Fruit fly (Drosophila melanogaster) whole organism, embryonic: ENCODE data around the gene CG4364.
A peak's percentile ranks its signal among the peaks of the same experiment; 100 is the strongest.

ENCODE experiments used
- CG13296 ChIP-seq: fragments of 200-800 bp; sonication (Bioruptor generic); optimal IDR thresholded peaks from 3 replicates; lab custom pipeline; 2018; ENCODE audit warnings: missing biosample characterization, mild to moderate bottlenecking, missing genetic modification characterization
- CG16779 ChIP-seq: fragments of 200-800 bp; sonication (Bioruptor generic); IDR thresholded peaks from 2 replicates; pipeline ENCODE4 v1.3.6; 2022; ENCODE audit warnings: missing biosample characterization, missing genetic modification characterization
- CG2116 ChIP-seq: fragments of 200-800 bp; sonication (Bioruptor generic); optimal IDR thresholded peaks from 3 replicates; lab custom pipeline; 2018; ENCODE audit warnings: missing biosample characterization, mild to moderate bottlenecking, missing genetic modification characterization
- CG2120 ChIP-seq: fragments of 200-800 bp; sonication (Bioruptor generic); optimal IDR thresholded peaks from 3 replicates; lab custom pipeline; 2016; ENCODE audit warnings: missing biosample characterization, missing genetic modification characterization
- CG2678 ChIP-seq: fragments of 200-800 bp; sonication (Bioruptor generic); optimal IDR thresholded peaks from 3 replicates; lab custom pipeline; 2019; ENCODE audit warnings: missing biosample characterization, mild to moderate bottlenecking, missing genetic modification characterization, moderate library complexity
- CG32532 ChIP-seq: fragments of 200-800 bp; sonication (Bioruptor generic); IDR thresholded peaks from 2 replicates; pipeline ENCODE4 v1.3.6; 2022; ENCODE audit warnings: missing biosample characterization, missing genetic modification characterization
- CG32767 ChIP-seq: fragments of 200-800 bp; sonication (Bioruptor generic); IDR thresholded peaks from 2 replicates; pipeline ENCODE4 v1.3.6; 2022; ENCODE audit warnings: missing biosample characterization, missing genetic modification characterization
- CG34376 ChIP-seq: fragments of 200-800 bp; sonication (Bioruptor generic); optimal IDR thresholded peaks from 2 replicates; lab custom pipeline; 2018; ENCODE audit warnings: missing biosample characterization, mild to moderate bottlenecking, missing genetic modification characterization
- CG4360 ChIP-seq: fragments of 200-800 bp; sonication (Bioruptor generic); IDR thresholded peaks from 2 replicates; pipeline ENCODE4 v1.3.6; 2022; ENCODE audit warnings: missing biosample characterization, missing genetic modification characterization
- CG4730 ChIP-seq: fragments of 200-800 bp; sonication (Bioruptor generic); IDR thresholded peaks from 2 replicates; pipeline ENCODE4 v1.3.6; 2022; ENCODE audit warnings: missing biosample characterization, missing genetic modification characterization
- CG8089 ChIP-seq: fragments of 200-800 bp; sonication (Bioruptor generic); optimal IDR thresholded peaks from 3 replicates; lab custom pipeline; 2016; ENCODE audit warnings: missing biosample characterization, missing genetic modification characterization
- CG9797 ChIP-seq: fragments of 200-800 bp; sonication (Bioruptor generic); optimal IDR thresholded peaks from 3 replicates; lab custom pipeline; 2018; ENCODE audit warnings: missing biosample characterization, mild to moderate bottlenecking, missing genetic modification characterization
- Dref ChIP-seq: fragments of 200-800 bp; sonication (Bioruptor generic); IDR thresholded peaks from 2 replicates; pipeline ENCODE4 v1.3.6; 2022; ENCODE audit warnings: missing biosample characterization, missing genetic modification characterization
- E2f2 ChIP-seq: fragments of 200-800 bp; sonication (Bioruptor generic); IDR thresholded peaks from 2 replicates; pipeline ENCODE4 v1.3.6; 2022; ENCODE audit warnings: missing biosample characterization, missing genetic modification characterization
- HLH54F ChIP-seq: fragments of 200-800 bp; sonication (Bioruptor generic); optimal IDR thresholded peaks from 3 replicates; lab custom pipeline; 2016; ENCODE audit warnings: missing biosample characterization, missing genetic modification characterization
- Hey ChIP-seq: fragments of 200-800 bp; sonication (Bioruptor generic); optimal IDR thresholded peaks from 3 replicates; lab custom pipeline; 2018; ENCODE audit warnings: missing biosample characterization, mild to moderate bottlenecking, missing genetic modification characterization
- Med ChIP-seq: fragments of 200-800 bp; sonication (Bioruptor generic); peaks from one replicate; lab custom pipeline; 2016; ENCODE audit warnings: missing biosample characterization, missing genetic modification characterization, mild to moderate bottlenecking, inconsistent platforms, moderate library complexity
- Pdp1 ChIP-seq, 2 experiments: fragments of 200-800 bp; sonication (Bioruptor generic); optimal IDR thresholded peaks; 3 replicates each; lab custom pipeline; 2016; ENCODE audit warnings: missing biosample characterization in 2 of 2, missing genetic modification characterization in 2 of 2, mild to moderate bottlenecking in 1 of 2, moderate library complexity in 1 of 2
- Rfx ChIP-seq: fragments of 200-800 bp; sonication (Bioruptor generic); IDR thresholded peaks from 2 replicates; pipeline ENCODE4 v1.3.6; 2022; ENCODE audit warnings: missing biosample characterization, missing genetic modification characterization
- Sin3A ChIP-seq: fragments of >200 bp; optimal IDR thresholded peaks from 2 replicates; lab custom pipeline; 2018
- Sox102F ChIP-seq: fragments of 200-800 bp; sonication (Bioruptor generic); optimal IDR thresholded peaks from 2 replicates; lab custom pipeline; 2018; ENCODE audit warnings: missing biosample characterization, mild to moderate bottlenecking, missing genetic modification characterization, moderate library complexity
- ash1 ChIP-seq: fragments of 200-800 bp; sonication (Bioruptor generic); optimal IDR thresholded peaks from 2 replicates; lab custom pipeline; 2018; ENCODE audit warnings: missing biosample characterization, mild to moderate bottlenecking, missing genetic modification characterization
- chinmo ChIP-seq: fragments of 200-800 bp; sonication (Bioruptor generic); IDR thresholded peaks from 4 replicates; pipeline ENCODE4 v1.3.6; 2022; ENCODE audit warnings: missing biosample characterization, missing genetic modification characterization; ENCODE audit not compliant: partially characterized antibody
- cwo ChIP-seq: fragments of 200-800 bp; sonication (Bioruptor generic); optimal IDR thresholded peaks from 3 replicates; lab custom pipeline; 2017; ENCODE audit warnings: missing biosample characterization, missing genetic modification characterization, mild to moderate bottlenecking, moderate library complexity, missing genetic modification reagents
- exex ChIP-seq: fragments of 200-800 bp; sonication (Bioruptor generic); optimal IDR thresholded peaks from 4 replicates; lab custom pipeline; 2018; ENCODE audit warnings: missing biosample characterization, mild to moderate bottlenecking, missing genetic modification characterization, moderate library complexity
- grn ChIP-seq: fragments of 200-800 bp; sonication (Bioruptor generic); optimal IDR thresholded peaks from 3 replicates; lab custom pipeline; 2017; ENCODE audit warnings: missing biosample characterization, missing genetic modification characterization
- jumu ChIP-seq: fragments of 200-800 bp; sonication (Bioruptor generic); optimal IDR thresholded peaks from 3 replicates; lab custom pipeline; 2016; ENCODE audit warnings: missing biosample characterization, missing genetic modification characterization
- lab ChIP-seq: fragments of 200-800 bp; sonication (Bioruptor generic); optimal IDR thresholded peaks from 3 replicates; lab custom pipeline; 2017; ENCODE audit warnings: missing biosample characterization, missing genetic modification characterization, mild to moderate bottlenecking, moderate library complexity, missing genetic modification reagents
- mirr ChIP-seq: fragments of 200-800 bp; sonication (Bioruptor generic); optimal IDR thresholded peaks from 3 replicates; lab custom pipeline; 2018; ENCODE audit warnings: missing biosample characterization, mild to moderate bottlenecking, missing genetic modification characterization
- p53 ChIP-seq: fragments of 200-800 bp; sonication (Bioruptor generic); optimal IDR thresholded peaks from 2 replicates; lab custom pipeline; 2016; ENCODE audit warnings: missing biosample characterization, missing genetic modification characterization
- pnt ChIP-seq: fragments of 200-800 bp; sonication (Bioruptor generic); optimal IDR thresholded peaks from 3 replicates; lab custom pipeline; 2016; ENCODE audit warnings: missing biosample characterization, missing genetic modification characterization
- repo ChIP-seq: fragments of 200-800 bp; sonication (Bioruptor generic); optimal IDR thresholded peaks from 2 replicates; lab custom pipeline; 2016; ENCODE audit warnings: missing biosample characterization, missing genetic modification characterization
- rib ChIP-seq: fragments of 200-800 bp; sonication (Bioruptor generic); IDR thresholded peaks from 2 replicates; pipeline ENCODE4 v1.3.6; 2022; ENCODE audit warnings: missing biosample characterization, missing genetic modification characterization
- sug ChIP-seq: fragments of 200-800 bp; optimal IDR thresholded peaks from 2 replicates; lab custom pipeline; 2019; ENCODE audit warnings: missing biosample characterization, mild to moderate bottlenecking, missing genetic modification characterization, moderate library complexity
- tio ChIP-seq: fragments of 200-800 bp; sonication (Bioruptor generic); optimal IDR thresholded peaks from 2 replicates; lab custom pipeline; 2017; ENCODE audit warnings: missing biosample characterization, missing genetic modification characterization, inconsistent platforms

The CG4364 gene

dm6 chr2L:9692364-9693348 lies 18.4 kb downstream of the CG4364 start (continued):
- no peak; the same call in 1 of the 2 replicates for TF ChIP-seq CG16779 (GFP tag; lab: Robert Waterston, UW)
- TF ChIP-seq tio (GFP tag; lab: Kevin White, UChicago), result peak; percentile 49
- TF ChIP-seq, all 482 proteins: peak for 243

- TF ChIP-seq sug (tag; lab: Kevin White, UChicago), result peak; percentile 91
- peak; percentile 21 for TF ChIP-seq CG34376
- no peak for TF ChIP-seq Sin3A (lab: Kevin White, UChicago)
- peak; percentile 5 for TF ChIP-seq mirr (GFP tag; lab: Kevin White, UChicago)
- no peak for TF ChIP-seq Rfx (GFP tag; lab: Robert Waterston, UW)
- no peak for TF ChIP-seq CG2116 (GFP tag; lab: Kevin White, UChicago)
- peak; percentile 14 for TF ChIP-seq grn
- peak; percentile 78 for TF ChIP-seq exex (tag; lab: Kevin White, UChicago)
- TF ChIP-seq Hey (tag; lab: Kevin White, UChicago), result peak; percentile 63
- 0 out of 4 replicates have a peak, but pooled peaks have one; percentile 18 for TF ChIP-seq chinmo
Observed at dm6 chr2L:9691230-9691629, 19.8 kb downstream of the CG4364 start.

dm6 chr2L:9690550-9691197 lies 20.4 kb downstream of the CG4364 start:
- TF ChIP-seq ash1 (GFP tag; lab: Kevin White, UChicago) (no peak), CG2120 (GFP tag; lab: Kevin White, UChicago) (no peak), E2f2 (GFP tag; lab: Robert Waterston, UW) (no peak), Rfx (GFP tag; lab: Robert Waterston, UW) (no peak), rib (GFP tag; lab: Robert Waterston, UW) (0 out of 2 replicates have a peak, but pooled peaks have one; percentile 12), CG2678 (no peak), repo (GFP tag; lab: Kevin White, UChicago) (no peak), HLH54F (GFP tag; lab: Kevin White, UChicago) (no peak), CG4730 (GFP tag; lab: Robert Waterston, UW) (no peak), cwo (GFP tag; lab: Kevin White, UChicago) (peak; percentile 13), CG9797 (GFP tag; lab: Kevin White, UChicago) (no peak), pnt (GFP tag; lab: Kevin White, UChicago) (no peak), Dref (GFP tag; lab: Robert Waterston, UW) (no peak), jumu (GFP tag; lab: Kevin White, UChicago) (no peak), CG4360 (GFP tag; lab: Robert Waterston, UW) (no peak), CG8089 (no peak), Med (GFP tag; lab: Kevin White, UChicago) (peak; percentile 58), Pdp1 (GFP tag; optimal IDR thresholded peaks at IDR 0.05; lab: Kevin White, UChicago) (peak in 1 of 2 experiments; percentile 58), CG13296 (GFP tag; lab: Kevin White, UChicago) (no peak), lab (GFP tag; lab: Kevin White, UChicago) (peak; percentile 86), p53 (GFP tag; lab: Kevin White, UChicago) (no peak), Sox102F (GFP tag; lab: Kevin White, UChicago) (no peak), CG32767 (no peak), CG32532 (peak; percentile 43; the same call in 1 of the 2 replicates), chinmo (0 out of 4 replicates have a peak, but pooled peaks have one; percentile 16)
